Worm (Caenorhabditis elegans) whole organism, L4 larva: ENCODE data around the gene sri-34.

Experiments
- ceh-28 ChIP-seq: fragments of 150-350 bp; optimal IDR thresholded peaks from 2 replicates; lab custom pipeline; 2014; ENCODE audit warnings: missing biosample characterization, missing genetic modification reagents, missing genetic modification characterization
- nhr-11 ChIP-seq: fragments of 150-350 bp; optimal IDR thresholded peaks from 2 replicates; lab custom pipeline; 2014; ENCODE audit warnings: missing biosample characterization, missing genetic modification characterization
- nhr-237 ChIP-seq: sonication (generic microtip); optimal IDR thresholded peaks from 2 replicates; lab custom pipeline; 2017; ENCODE audit warnings: missing biosample characterization, missing genetic modification characterization
- unc-62 ChIP-seq, 3 experiments: fragments of 150-350 bp in 1 of 3; sonication (generic microtip); optimal IDR thresholded peaks in 2 of 3; peaks in 1 of 3; 1 replicate in 1 of 3; 2 replicates in 2 of 3; lab custom pipeline; 2014 to 2017; ENCODE audit warnings: missing biosample characterization in 3 of 3, missing genetic modification characterization in 3 of 3, missing genetic modification reagents in 3 of 3, missing genotype in 1 of 3
- zag-1 ChIP-seq: fragments of 150-350 bp; optimal IDR thresholded peaks from 2 replicates; lab custom pipeline; 2014; ENCODE audit warnings: missing biosample characterization, missing genetic modification characterization

DNA sequence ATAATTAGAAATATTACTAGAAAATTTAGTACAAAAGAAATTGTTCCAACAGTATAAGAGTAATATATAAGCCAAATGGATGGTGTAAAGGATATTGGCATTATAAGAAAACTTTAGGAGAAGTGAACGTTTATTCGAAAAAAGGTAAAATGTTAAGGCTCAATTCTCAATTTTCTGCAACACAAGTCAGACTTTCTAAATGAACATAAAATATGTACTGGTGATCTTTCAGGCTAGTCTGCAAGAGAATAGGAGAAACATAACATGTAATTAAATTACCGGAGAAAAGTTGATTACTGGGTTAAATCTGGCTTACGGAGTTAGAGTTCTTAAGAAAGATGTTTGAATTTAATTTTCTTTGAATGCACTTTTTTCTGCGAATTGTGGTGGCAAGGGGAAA lies 2.1 kb downstream of the sri-34 start, which contains the start of gene sri-33:
- no peak for TF ChIP-seq nhr-11 (tag; lab: Kevin White, UChicago)
- no peak for TF ChIP-seq ceh-28
- no peak for TF ChIP-seq unc-62 (GFP tag; optimal IDR thresholded peaks at IDR 0.05 in 1 of 2; lab: Kevin White, UChicago)
- no peak for TF ChIP-seq unc-62 (tag; optimal IDR thresholded peaks at IDR 0.05; lab: Kevin White, UChicago)
- no peak for TF ChIP-seq nhr-237 (tag; lab: Kevin White, UChicago)
- no peak for TF ChIP-seq zag-1 (tag; lab: Kevin White, UChicago)
